Worm (Caenorhabditis elegans) whole organism, young adult: ENCODE results near the gene srbc-67.
A peak's percentile ranks its signal among the peaks of the same experiment; 100 is the strongest.

Experiments used
- B0019.2 ChIP-seq: fragments of 200-800 bp; sonication (Bioruptor generic); conservative IDR thresholded peaks from 2 replicates; pipeline ENCODE4 v1.3.6; 2022; ENCODE audit warnings: missing genetic modification reagents, missing genetic modification characterization, missing compliant biosample characterization
- F37B4.10 ChIP-seq: fragments of 200-800 bp; sonication (Bioruptor generic); IDR thresholded peaks from 2 replicates; pipeline ENCODE4 v1.3.6; 2022; ENCODE audit warnings: missing genetic modification characterization, missing compliant biosample characterization
- F57A8.1 ChIP-seq: fragments of 200-800 bp; sonication (Bioruptor generic); optimal IDR thresholded peaks from 2 replicates; lab custom pipeline; 2018; ENCODE audit warnings: mild to moderate bottlenecking, missing genetic modification characterization, moderate library complexity, missing compliant biosample characterization
- T26A5.8 ChIP-seq: sonication (generic microtip); optimal IDR thresholded peaks from 2 replicates; lab custom pipeline; 2016; ENCODE audit warnings: missing genetic modification characterization, missing compliant biosample characterization
- Y53F4B.3 ChIP-seq: fragments of 200-800 bp; sonication (Bioruptor generic); IDR thresholded peaks from 2 replicates; pipeline ENCODE4 v1.3.6; 2022; ENCODE audit warnings: missing genetic modification reagents, missing genetic modification characterization, missing compliant biosample characterization
- Y53G8AR.9 ChIP-seq: fragments of 200-800 bp; sonication (Bioruptor generic); conservative IDR thresholded peaks from 2 replicates; pipeline ENCODE4 v1.3.6; 2022; ENCODE audit warnings: missing genetic modification reagents, missing genetic modification characterization, missing compliant biosample characterization
- Y56A3A.18 ChIP-seq: fragments of 200-800 bp; sonication (Bioruptor generic); IDR thresholded peaks from 2 replicates; pipeline ENCODE4 v1.3.6; 2022; ENCODE audit warnings: missing genetic modification reagents, missing genetic modification characterization, missing compliant biosample characterization
- Y67H2A.10 ChIP-seq: fragments of 200-800 bp; sonication (Bioruptor generic); conservative IDR thresholded peaks from 2 replicates; pipeline ENCODE4 v1.3.6; 2022; ENCODE audit warnings: missing genetic modification reagents, missing genetic modification characterization, missing compliant biosample characterization
- Y95B8A.8 ChIP-seq: fragments of 200-800 bp; sonication (Bioruptor generic); IDR thresholded peaks from 2 replicates; pipeline ENCODE4 v1.3.6; 2022; ENCODE audit warnings: missing genetic modification reagents, missing genetic modification characterization, missing compliant biosample characterization
- ZK185.1 ChIP-seq: sonication (generic microtip); optimal IDR thresholded peaks from 2 replicates; lab custom pipeline; 2016; ENCODE audit warnings: mild to moderate bottlenecking, missing genetic modification characterization, missing compliant biosample characterization; ENCODE audit not compliant: poor library complexity, severe bottlenecking
- akir-1 ChIP-seq: fragments of 200-800 bp; sonication (Bioruptor generic); optimal IDR thresholded peaks from 2 replicates; lab custom pipeline; 2018; ENCODE audit warnings: mild to moderate bottlenecking, missing genetic modification characterization, moderate library complexity, missing compliant biosample characterization
- ama-1 ChIP-seq, 3 experiments: fragments of 150-350 bp in 1 of 3; sonication (generic microtip) in 2 of 3; optimal IDR thresholded peaks; 2 replicates each; lab custom pipeline; 2014 to 2018; ENCODE audit warnings: missing biosample characterization in 2 of 3, missing genetic modification characterization in 2 of 3, missing genetic modification reagents in 2 of 3
- athp-1 ChIP-seq: sonication (generic microtip); optimal IDR thresholded peaks from 2 replicates; lab custom pipeline; 2017; ENCODE audit warnings: mild to moderate bottlenecking, missing genetic modification characterization, missing compliant biosample characterization
- ceh-100 ChIP-seq: fragments of 200-800 bp; sonication (Bioruptor generic); IDR thresholded peaks from 2 replicates; pipeline ENCODE4 v1.3.6; 2022; ENCODE audit warnings: missing genetic modification reagents, missing genetic modification characterization, missing compliant biosample characterization
- ceh-40 ChIP-seq: fragments of 200-800 bp; sonication (Bioruptor generic); IDR thresholded peaks from 2 replicates; pipeline ENCODE4 v1.3.6; 2022; ENCODE audit warnings: missing genetic modification characterization, missing compliant biosample characterization
- die-1 ChIP-seq: sonication (generic microtip); optimal IDR thresholded peaks from 2 replicates; lab custom pipeline; 2016; ENCODE audit warnings: missing genotype, mild to moderate bottlenecking, missing genetic modification characterization, missing compliant biosample characterization
- egl-44 ChIP-seq: fragments of 200-800 bp; sonication (Bioruptor generic); IDR thresholded peaks from 2 replicates; pipeline ENCODE4 v1.3.6; 2022; ENCODE audit warnings: missing genetic modification reagents, missing genetic modification characterization, missing compliant biosample characterization
- egrh-3 ChIP-seq: fragments of 200-800 bp; sonication (Bioruptor generic); IDR thresholded peaks from 2 replicates; pipeline ENCODE4 v1.3.6; 2022; ENCODE audit warnings: missing genetic modification reagents, missing genetic modification characterization, missing compliant biosample characterization
- gei-17 ChIP-seq: fragments of 200-800 bp; sonication (Bioruptor generic); optimal IDR thresholded peaks from 2 replicates; lab custom pipeline; 2018; ENCODE audit warnings: mild to moderate bottlenecking, missing genetic modification characterization, missing compliant biosample characterization
- hlh-26 ChIP-seq: fragments of 200-800 bp; sonication (Bioruptor generic); conservative IDR thresholded peaks from 2 replicates; pipeline ENCODE4 v1.3.6; 2022; ENCODE audit warnings: missing genetic modification reagents, missing genetic modification characterization, missing compliant biosample characterization
- hmg-1.2 ChIP-seq: fragments of 200-800 bp; sonication (Bioruptor generic); IDR thresholded peaks from 2 replicates; pipeline ENCODE4 v1.3.6; 2022; ENCODE audit warnings: missing genetic modification reagents, missing genetic modification characterization, missing compliant biosample characterization
- hrde-1 ChIP-seq: sonication (generic microtip); optimal IDR thresholded peaks from 2 replicates; lab custom pipeline; 2016; ENCODE audit warnings: missing genetic modification characterization, mild to moderate bottlenecking, missing compliant biosample characterization, moderate library complexity, missing genotype, missing genetic modification reagents, borderline replicate concordance
- hsf-1 ChIP-seq: fragments of 200-800 bp; sonication (Bioruptor generic); IDR thresholded peaks from 2 replicates; pipeline ENCODE4 v1.3.6; 2022; ENCODE audit warnings: missing genetic modification reagents, missing genetic modification characterization, missing compliant biosample characterization
- lin-26 ChIP-seq: fragments of 200-800 bp; sonication (Bioruptor generic); IDR thresholded peaks from 2 replicates; pipeline ENCODE4 v1.3.6; 2022; ENCODE audit warnings: missing genetic modification reagents, missing genetic modification characterization, missing compliant biosample characterization
- lin-40 ChIP-seq: sonication (generic microtip); optimal IDR thresholded peaks from 2 replicates; lab custom pipeline; 2016; ENCODE audit warnings: missing genetic modification characterization, mild to moderate bottlenecking, missing compliant biosample characterization, missing genotype, missing genetic modification reagents
- lsl-1 ChIP-seq: fragments of 200-800 bp; sonication (Bioruptor generic); optimal IDR thresholded peaks from 2 replicates; lab custom pipeline; 2018; ENCODE audit warnings: mild to moderate bottlenecking, missing genetic modification characterization, moderate library complexity, missing compliant biosample characterization
- madf-10 ChIP-seq: sonication (generic microtip); optimal IDR thresholded peaks from 2 replicates; lab custom pipeline; 2016; ENCODE audit warnings: mild to moderate bottlenecking, missing genetic modification characterization, missing compliant biosample characterization
- madf-3 ChIP-seq: fragments of 200-800 bp; sonication (Bioruptor generic); IDR thresholded peaks from 2 replicates; pipeline ENCODE4 v1.3.6; 2022; ENCODE audit warnings: missing genetic modification reagents, missing genetic modification characterization, missing compliant biosample characterization
- madf-8 ChIP-seq: fragments of 200-800 bp; sonication (Bioruptor generic); conservative IDR thresholded peaks from 2 replicates; pipeline ENCODE4 v1.3.6; 2022; ENCODE audit warnings: missing genetic modification reagents, missing genetic modification characterization, missing compliant biosample characterization
- nfya-2 ChIP-seq: fragments of 200-800 bp; sonication (Bioruptor generic); IDR thresholded peaks from 2 replicates; pipeline ENCODE4 v1.3.6; 2022; ENCODE audit warnings: missing genetic modification reagents, missing genetic modification characterization, missing compliant biosample characterization
- nfyb-1 ChIP-seq: fragments of 200-800 bp; sonication (Bioruptor generic); IDR thresholded peaks from 2 replicates; pipeline ENCODE4 v1.3.6; 2022; ENCODE audit warnings: missing genetic modification reagents, missing genetic modification characterization, missing compliant biosample characterization
- nhr-120 ChIP-seq: fragments of 200-800 bp; sonication (Bioruptor generic); IDR thresholded peaks from 2 replicates; pipeline ENCODE4 v1.3.6; 2022; ENCODE audit warnings: missing genetic modification characterization, missing compliant biosample characterization
- nhr-80 ChIP-seq: sonication (generic microtip); optimal IDR thresholded peaks from 2 replicates; lab custom pipeline; 2016; ENCODE audit warnings: missing genetic modification characterization, missing compliant biosample characterization
- pbrm-1 ChIP-seq: fragments of 200-800 bp; sonication (Bioruptor generic); IDR thresholded peaks from 2 replicates; pipeline ENCODE4 v1.3.6; 2022; ENCODE audit warnings: missing genetic modification reagents, missing genetic modification characterization, missing compliant biosample characterization
- repo-1 ChIP-seq: sonication (generic microtip); optimal IDR thresholded peaks from 2 replicates; lab custom pipeline; 2017; ENCODE audit warnings: mild to moderate bottlenecking, missing genetic modification characterization, missing compliant biosample characterization
- sdz-38 ChIP-seq: sonication (generic microtip); optimal IDR thresholded peaks from 2 replicates; lab custom pipeline; 2016; ENCODE audit warnings: missing genotype, missing genetic modification characterization, missing compliant biosample characterization
- sea-2 ChIP-seq: fragments of 200-800 bp; sonication (Bioruptor generic); IDR thresholded peaks from 2 replicates; pipeline ENCODE4 v1.3.6; 2022; ENCODE audit warnings: missing genetic modification characterization, missing compliant biosample characterization
- tlf-1 ChIP-seq: fragments of 200-800 bp; sonication (Bioruptor generic); optimal IDR thresholded peaks from 2 replicates; lab custom pipeline; 2018; ENCODE audit warnings: mild to moderate bottlenecking, missing genetic modification characterization, missing compliant biosample characterization
- xnd-1 ChIP-seq: sonication (generic microtip); optimal IDR thresholded peaks from 2 replicates; lab custom pipeline; 2016; ENCODE audit warnings: missing genotype, missing genetic modification reagents, missing genetic modification characterization, missing compliant biosample characterization
- zfh-2 ChIP-seq: fragments of 200-800 bp; sonication (Bioruptor generic); conservative IDR thresholded peaks from 2 replicates; pipeline ENCODE4 v1.3.6; 2022; ENCODE audit warnings: missing genetic modification reagents, missing genetic modification characterization, missing compliant biosample characterization
- ztf-18 ChIP-seq: sonication (generic microtip); optimal IDR thresholded peaks from 2 replicates; lab custom pipeline; 2016; ENCODE audit warnings: missing genotype, mild to moderate bottlenecking, missing genetic modification characterization, missing compliant biosample characterization
- ztf-25 ChIP-seq: fragments of 200-800 bp; sonication (Bioruptor generic); IDR thresholded peaks from 2 replicates; pipeline ENCODE4 v1.3.6; 2022; ENCODE audit warnings: missing genetic modification reagents, missing genetic modification characterization, missing compliant biosample characterization
- ztf-3 ChIP-seq: fragments of 200-800 bp; sonication (Bioruptor generic); optimal IDR thresholded peaks from 2 replicates; lab custom pipeline; 2018; ENCODE audit warnings: mild to moderate bottlenecking, missing genetic modification characterization, missing compliant biosample characterization
- ztf-6 ChIP-seq: fragments of 200-800 bp; sonication (Bioruptor generic); IDR thresholded peaks from 2 replicates; pipeline ENCODE4 v1.3.6; 2022; ENCODE audit warnings: missing genetic modification reagents, missing genetic modification characterization, missing compliant biosample characterization

The srbc-67 gene

DNA sequence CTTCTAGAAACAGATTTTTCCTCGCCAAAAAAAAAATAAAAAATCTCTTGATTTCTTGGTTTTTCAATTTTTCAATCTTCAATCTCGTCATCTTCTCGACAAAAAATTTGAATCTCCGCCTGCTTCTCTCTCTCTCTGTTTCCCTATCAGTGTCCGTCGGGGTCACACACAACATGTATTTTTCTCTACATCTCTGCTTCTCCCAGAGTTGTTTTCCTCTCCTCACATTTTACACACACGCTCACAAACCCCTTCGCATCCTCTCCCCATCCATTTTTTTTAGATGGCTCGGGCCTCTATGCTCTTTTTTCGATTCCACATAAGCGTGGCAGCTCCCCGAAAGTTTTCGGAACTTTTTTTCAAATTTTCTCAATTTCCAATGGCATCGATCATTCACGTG lies 38.8 kb upstream of the srbc-67 start (continued):
- TF ChIP-seq nhr-120: no peak
- no peak for TF ChIP-seq lsl-1 (GFP tag; lab: Kevin White, UChicago)
- TF ChIP-seq ceh-100 (GFP tag; lab: Robert Waterston, UW): no peak
- TF ChIP-seq hlh-26 (GFP tag; lab: Robert Waterston, UW): no peak
- no peak for TF ChIP-seq nfyb-1 (GFP tag; lab: Robert Waterston, UW)
- TF ChIP-seq Y53G8AR.9 (GFP tag; lab: Robert Waterston, UW): no peak
- no peak for TF ChIP-seq hrde-1 (tag; lab: Kevin White, UChicago)
- TF ChIP-seq egrh-3: no peak
- TF ChIP-seq nhr-80 (tag; lab: Kevin White, UChicago): peak; percentile 58
- no peak for TF ChIP-seq hsf-1 (GFP tag; lab: Robert Waterston, UW)
- no peak for TF ChIP-seq ceh-40 (GFP tag; lab: Robert Waterston, UW)

DNA sequence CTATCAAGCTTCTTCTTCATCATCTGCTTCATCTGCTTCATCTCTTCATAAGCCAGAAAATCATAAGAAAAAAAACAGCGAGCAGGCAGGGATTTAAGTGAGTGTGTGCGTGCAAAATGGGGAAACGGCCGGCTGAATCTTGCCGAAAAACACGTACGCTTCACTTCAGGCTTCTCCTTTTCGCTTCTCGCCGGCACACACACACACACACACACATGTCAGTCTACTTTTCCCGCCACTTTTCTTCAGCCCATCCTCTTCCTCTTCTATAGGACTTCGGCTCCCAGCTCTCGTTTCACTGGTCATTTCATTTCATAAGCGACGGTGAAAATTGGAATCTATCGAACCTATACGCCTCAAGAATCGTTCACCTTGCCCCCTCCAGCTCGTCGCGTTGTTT lies 38.2 kb upstream of the srbc-67 start:
- TF ChIP-seq tlf-1 (no peak), Y56A3A.18 (GFP tag; lab: Robert Waterston, UW) (no peak), F57A8.1 (GFP tag; lab: Kevin White, UChicago) (no peak), zfh-2 (GFP tag; lab: Robert Waterston, UW) (peak; percentile 50; the same call in 1 of the 2 replicates), ZK185.1 (tag; lab: Kevin White, UChicago) (no peak), T26A5.8 (no peak), xnd-1 (tag; lab: Kevin White, UChicago) (no peak), ama-1 (optimal IDR thresholded peaks at IDR 0.05; lab: Kevin White, UChicago) (no peak), ama-1 (GFP tag; optimal IDR thresholded peaks at IDR 0.05; lab: Kevin White, UChicago) (no peak), lin-40 (tag; lab: Kevin White, UChicago) (no peak), athp-1 (tag; lab: Kevin White, UChicago) (no peak), lin-26 (GFP tag; lab: Robert Waterston, UW) (0 out of 2 replicates have a peak, but pooled peaks have one; percentile 12), Y67H2A.10 (GFP tag; lab: Robert Waterston, UW) (no peak), Y95B8A.8 (no peak)

DNA sequence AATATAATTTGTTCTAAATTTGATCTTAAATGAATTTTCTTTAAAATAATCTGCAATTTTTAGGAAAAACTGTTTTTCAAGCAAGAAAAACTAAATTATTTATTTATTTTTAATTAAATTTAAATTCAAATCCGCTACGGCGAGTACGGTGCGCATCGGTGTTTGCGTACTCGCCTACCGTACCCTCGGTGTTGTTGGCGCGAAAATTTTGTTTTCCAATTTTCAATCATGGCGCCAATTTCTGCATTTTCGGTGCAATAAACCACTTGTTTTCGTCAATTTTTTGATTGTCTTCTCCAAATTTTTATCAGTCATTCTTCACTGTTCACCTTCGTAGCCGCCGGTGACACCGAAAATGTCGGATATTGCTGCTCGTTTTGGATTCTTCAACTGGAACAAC lies 37.8 kb upstream of the srbc-67 start, which contains the start of gene pygl-1:
Gene pygl-1 (plus strand): TSS at position 211 of the 400 bp plus-strand sequence.
- TF ChIP-seq Y67H2A.10 (GFP tag; lab: Robert Waterston, UW) (0 out of 2 replicates have a peak, but pooled peaks have one; percentile 40), ZK185.1 (tag; lab: Kevin White, UChicago) (no peak), ztf-3 (no peak), F37B4.10 (no peak), gei-17 (GFP tag; lab: Kevin White, UChicago) (no peak), ceh-100 (GFP tag; lab: Robert Waterston, UW) (no peak), akir-1 (no peak), ztf-18 (tag; lab: Kevin White, UChicago) (no peak), sdz-38 (no peak), ztf-6 (no peak), sea-2 (GFP tag; lab: Robert Waterston, UW) (no peak), ztf-25 (GFP tag; lab: Robert Waterston, UW) (no peak), hmg-1.2 (GFP tag; lab: Robert Waterston, UW) (peak; percentile 70), die-1 (tag; lab: Kevin White, UChicago) (no peak), Y53G8AR.9 (GFP tag; lab: Robert Waterston, UW) (peak; percentile 64), Y95B8A.8 (peak; percentile 95), repo-1 (tag; lab: Kevin White, UChicago) (no peak), Y53F4B.3 (GFP tag; lab: Robert Waterston, UW) (no peak), madf-3 (GFP tag; lab: Robert Waterston, UW) (peak; percentile 90), zfh-2 (GFP tag; lab: Robert Waterston, UW) (no peak), madf-8 (peak; percentile 97), B0019.2 (GFP tag; lab: Robert Waterston, UW) (peak; percentile 96), lin-26 (GFP tag; lab: Robert Waterston, UW) (no peak), madf-10 (tag; lab: Kevin White, UChicago) (no peak), egrh-3 (peak; percentile 12; the same call in 1 of the 2 replicates), xnd-1 (tag; lab: Kevin White, UChicago) (peak; percentile 97), pbrm-1 (GFP tag; lab: Robert Waterston, UW) (peak; percentile 74; the same call in 1 of the 2 replicates), nfya-2 (GFP tag; lab: Robert Waterston, UW) (no peak), nfyb-1 (GFP tag; lab: Robert Waterston, UW) (no peak), egl-44 (no peak), Y56A3A.18 (GFP tag; lab: Robert Waterston, UW) (no peak)
